Fruit fly (Drosophila melanogaster) whole organism, wandering third instar larva: Measurements from ENCODE around the gene Sbat.

ENCODE experiments used
- CG32264 ChIP-seq: fragments of 200-800 bp; sonication (Bioruptor generic); optimal IDR thresholded peaks from 2 replicates; lab custom pipeline; 2016; ENCODE audit warnings: missing biosample characterization, missing genetic modification characterization
- GATAd ChIP-seq: sonication (Bioruptor generic); optimal IDR thresholded peaks from 2 replicates; lab custom pipeline; 2016; ENCODE audit warnings: missing biosample characterization, missing genetic modification characterization
- Hr78 ChIP-seq: fragments of >200 bp; optimal IDR thresholded peaks from 2 replicates; lab custom pipeline; 2017; ENCODE audit warnings: missing biosample characterization, missing genetic modification characterization
- lola ChIP-seq: fragments of >200 bp; optimal IDR thresholded peaks from 2 replicates; lab custom pipeline; 2017; ENCODE audit warnings: missing biosample characterization, missing genetic modification characterization

DNA sequence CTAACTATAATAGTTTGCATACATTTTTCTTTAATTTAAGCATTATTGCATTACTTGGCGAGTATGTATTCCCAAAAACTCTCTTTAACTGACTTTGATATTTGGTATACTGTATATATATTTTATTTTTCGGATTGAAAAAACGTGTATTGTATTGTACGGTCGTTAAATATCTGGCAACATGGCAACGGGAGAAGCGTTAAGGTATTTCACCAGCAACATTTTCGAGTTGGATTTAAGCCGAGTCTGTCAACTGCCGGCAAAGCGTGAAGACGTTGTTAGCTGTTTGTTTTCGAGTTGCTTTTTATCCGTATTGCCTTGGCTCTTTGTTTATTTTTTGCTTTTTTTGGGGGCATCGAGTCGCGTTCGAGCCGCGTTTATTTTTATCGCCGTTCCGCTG lies 38.3 kb upstream of the Sbat start, which contains the start of gene CG2975:
- TF ChIP-seq CG32264 (GFP tag; lab: Kevin White, UChicago) (no peak), lola (no peak), GATAd (GFP tag; lab: Kevin White, UChicago) (no peak), Hr78 (GFP tag; lab: Kevin White, UChicago) (no peak)
